Worm (Caenorhabditis elegans): Measurements from ENCODE around the gene C17B7.4.
A peak's percentile ranks its signal among the peaks of the same experiment; 100 is the strongest.

Gene C17B7.4

ce11 chrV:3344001-3344400 lies 4.9 kb downstream of the C17B7.4 start:
- TF ChIP-seq rcor-1 (GFP tag; IDR thresholded peaks at IDR 0.05) (no peak), madf-8 (GFP tag; conservative IDR thresholded peaks at IDR 0.05) (no peak), Y53F4B.3 (GFP tag; IDR thresholded peaks at IDR 0.05) (no peak), ama-1 (optimal IDR thresholded peaks at IDR 0.05) (no peak), ama-1 (GFP tag; optimal IDR thresholded peaks at IDR 0.05) (no peak), tbx-9 (tag; optimal IDR thresholded peaks at IDR 0.05; ENCODE audit: borderline replicate concordance) (no peak), B0035.1 (tag; optimal IDR thresholded peaks at IDR 0.05) (no peak)

- TF ChIP-seq nhr-90 (tag; optimal IDR thresholded peaks at IDR 0.05) (no peak), lag-1 (GFP tag; IDR thresholded peaks at IDR 0.05) (no peak), nfyb-1 (GFP tag; IDR thresholded peaks at IDR 0.05) (0 out of 2 replicates have a peak, but pooled peaks have one; percentile 45)
Observed at ce11 chrV:3346434-3347019, 7.4 kb downstream of the C17B7.4 start, which contains the start of gene fbxa-65. TSS of gene fbxa-65 (minus strand) at chrV:3346484.

ce11 chrV:3347486-3347885 lies 8.4 kb downstream of the C17B7.4 start:
- TF ChIP-seq nhr-80 (tag; optimal IDR thresholded peaks at IDR 0.05) (no peak), B0336.3 (GFP tag; IDR thresholded peaks at IDR 0.05) (no peak), dox-1 (GFP tag; IDR thresholded peaks at IDR 0.05) (no peak), bed-1 (GFP tag; IDR thresholded peaks at IDR 0.05) (no peak), B0261.1 (tag; optimal IDR thresholded peaks at IDR 0.05) (no peak)

ce11 chrV:3349877-3350276 lies 10.8 kb downstream of the C17B7.4 start, which contains the start of gene C17B7.15:
TSS of gene C17B7.15 (plus strand) at chrV:3350177.
- no peak for TF ChIP-seq ceh-79 (tag; optimal IDR thresholded peaks at IDR 0.05)
- TF ChIP-seq hsf-1 (GFP tag; IDR thresholded peaks at IDR 0.05) = no peak
- no peak for TF ChIP-seq sea-2 (GFP tag; IDR thresholded peaks at IDR 0.05)

- no peak for TF ChIP-seq unc-62 (GFP tag; optimal IDR thresholded peaks at IDR 0.05)
- TF ChIP-seq chd-7 (tag; optimal IDR thresholded peaks at IDR 0.05) = no peak
- no peak for TF ChIP-seq mcd-1 (GFP tag; IDR thresholded peaks at IDR 0.05)
- no peak for TF ChIP-seq zfh-2 (GFP tag; conservative IDR thresholded peaks at IDR 0.05)
- no peak for TF ChIP-seq nfya-2 (GFP tag; IDR thresholded peaks at IDR 0.05)
- TF ChIP-seq nhr-120 (GFP tag; IDR thresholded peaks at IDR 0.05) = no peak
- TF ChIP-seq ztf-6 (GFP tag; IDR thresholded peaks at IDR 0.05) = no peak
- TF ChIP-seq sea-2 (GFP tag; IDR thresholded peaks at IDR 0.05) = no peak
- TF ChIP-seq athp-1 (tag; optimal IDR thresholded peaks at IDR 0.05) = no peak
- no peak for TF ChIP-seq Y56A3A.18 (GFP tag; IDR thresholded peaks at IDR 0.05)
Observed at ce11 chrV:3351266-3351665, 12.2 kb downstream of the C17B7.4 start, which contains the start of gene str-63. TSS of gene str-63 (plus strand) at chrV:3351566.

- no peak for TF ChIP-seq egl-18 (GFP tag; IDR thresholded peaks at IDR 0.05)
Observed at ce11 chrV:3352925-3353324, 13.8 kb downstream of the C17B7.4 start, which contains the start of gene C17B7.12. TSS of gene C17B7.12 (plus strand) at chrV:3353225.

DNA sequence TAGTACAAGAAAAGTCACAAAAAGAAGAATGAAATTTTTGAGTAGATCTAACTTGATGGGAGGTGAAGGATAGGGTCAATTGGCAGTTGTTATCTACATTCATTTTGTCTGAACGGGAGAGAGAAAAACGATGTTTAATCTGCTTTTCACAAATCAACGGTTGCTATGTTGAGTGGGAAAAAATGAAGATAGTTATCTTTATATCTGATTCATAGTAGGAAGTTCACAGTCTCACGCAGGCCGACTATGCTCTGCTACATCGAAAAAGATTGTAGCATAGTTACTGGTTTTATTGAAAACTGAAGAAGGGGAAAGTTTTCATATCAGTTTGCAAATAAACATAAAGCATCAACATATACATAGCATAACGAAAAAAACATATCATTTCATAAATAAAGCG lies 16.4 kb downstream of the C17B7.4 start:
- TF ChIP-seq bed-2 (GFP tag; IDR thresholded peaks at IDR 0.05) (no peak), lsy-27 (tag; optimal IDR thresholded peaks at IDR 0.05; ENCODE audit: borderline replicate concordance, insufficient read depth) (no peak), athp-1 (tag; optimal IDR thresholded peaks at IDR 0.05) (no peak)

All from whole organism, young adult.